Worm (Caenorhabditis elegans): ENCODE results near the gene ceh-36.

DNA sequence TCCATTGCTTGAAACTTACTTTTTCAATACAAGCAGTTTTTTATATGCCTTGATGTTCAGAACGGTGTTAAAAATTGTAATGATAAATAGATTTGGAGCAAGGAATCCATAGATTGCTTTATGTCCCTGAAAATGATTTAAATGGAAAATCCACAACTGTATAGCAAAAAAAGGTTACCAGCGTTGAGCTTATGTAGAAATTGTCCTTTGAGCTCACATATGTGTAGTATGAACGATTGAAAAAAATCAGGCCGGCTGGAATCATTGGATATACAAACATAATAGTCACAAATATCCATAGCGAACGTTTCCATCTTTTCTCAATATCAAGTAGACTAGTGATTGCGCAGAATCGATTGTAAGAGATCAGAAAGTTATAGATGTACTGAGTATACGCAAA lies 48.0 kb upstream of the ceh-36 start, which contains the start of gene srg-36:
- no peak for TF ChIP-seq mab-5 (tag; optimal IDR thresholded peaks at IDR 0.05)
- no peak for TF ChIP-seq ZK546.5 (tag; optimal IDR thresholded peaks at IDR 0.05)
- TF ChIP-seq nhr-77 (tag; optimal IDR thresholded peaks at IDR 0.05): no peak
- no peak for TF ChIP-seq fos-1 (tag; optimal IDR thresholded peaks at IDR 0.05)
- TF ChIP-seq ceh-82 (tag; optimal IDR thresholded peaks at IDR 0.05): no peak
- TF ChIP-seq lin-11 (tag; optimal IDR thresholded peaks at IDR 0.05): no peak
- no peak for TF ChIP-seq ama-1 (optimal IDR thresholded peaks at IDR 0.05)
- TF ChIP-seq blmp-1 (tag; optimal IDR thresholded peaks at IDR 0.05; ENCODE audit: insufficient read depth): no peak
- no peak for TF ChIP-seq mbf-1 (tag; optimal IDR thresholded peaks at IDR 0.05)
- no peak for TF ChIP-seq ztf-4 (tag; optimal IDR thresholded peaks at IDR 0.05)
- no peak for TF ChIP-seq lsy-2 (tag; optimal IDR thresholded peaks at IDR 0.05)
